Fruit fly (Drosophila melanogaster): ENCODE measurements around the gene Apc2.

Gene Apc2

DNA sequence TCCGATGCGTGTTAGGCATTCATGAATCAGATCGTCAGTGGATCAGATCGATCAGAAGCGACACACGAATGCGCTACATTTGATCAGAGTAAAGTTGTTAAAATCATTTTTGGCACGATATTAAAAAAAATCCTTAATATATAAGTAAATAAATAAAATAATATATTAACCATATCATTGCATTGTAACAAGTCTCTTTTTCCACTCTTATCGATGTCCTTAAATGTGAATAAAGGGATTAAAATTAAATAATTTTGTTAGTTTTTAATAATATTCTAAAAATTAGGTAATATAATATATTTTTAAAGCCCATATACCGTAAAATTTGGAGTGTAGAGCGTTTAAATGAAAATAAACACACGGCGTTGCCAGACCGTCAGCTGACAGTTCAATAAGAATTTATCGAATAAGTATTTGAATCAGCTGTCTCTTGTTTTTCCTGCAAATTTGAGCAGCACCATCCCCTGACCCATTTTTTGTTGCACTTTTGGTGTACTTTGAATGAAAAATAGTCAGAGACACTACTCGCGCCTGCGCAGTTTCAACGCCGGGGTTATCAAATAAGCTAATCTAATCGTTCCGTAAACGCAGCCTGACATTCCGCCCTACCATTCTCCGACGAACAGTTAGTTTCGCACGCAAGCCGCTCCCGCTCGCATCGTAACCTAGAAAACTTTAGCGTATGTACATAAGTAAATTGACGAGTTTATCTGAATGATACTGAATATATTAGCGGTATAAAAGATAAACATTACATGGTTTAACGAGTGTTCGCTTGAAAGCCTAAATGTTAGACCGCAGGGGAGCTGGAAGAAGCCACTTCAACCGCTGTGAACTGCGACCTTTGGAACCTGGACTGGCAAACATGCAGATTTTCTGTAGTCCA, 11.6 kb upstream of the Apc2 start, which contains the start of the genes p38a and CG6178 (continued):
- TF ChIP-seq CG9876 (GFP tag; optimal IDR thresholded peaks at IDR 0.05) (peak; percentile 13), CG7372 (GFP tag; IDR thresholded peaks at IDR 0.05) (peak; percentile 96), CG4707 (GFP tag; optimal IDR thresholded peaks at IDR 0.05) (peak; percentile 75), CG6791 (GFP tag; IDR thresholded peaks at IDR 0.05; ENCODE audit: partially characterized antibody) (0 out of 3 replicates have a peak, but pooled peaks have one; percentile 51), CG8281 (tag; optimal IDR thresholded peaks at IDR 0.05) (peak; percentile 88), E2f2 (GFP tag; IDR thresholded peaks at IDR 0.05) (peak; percentile 82), CG17568 (GFP tag; optimal IDR thresholded peaks at IDR 0.05) (peak; percentile 81), Mrtf (GFP tag; IDR thresholded peaks at IDR 0.05) (peak; percentile 95), Sry-δ (GFP tag; optimal IDR thresholded peaks at IDR 0.05) (peak; percentile 46), Usf (GFP tag; optimal IDR thresholded peaks at IDR 0.05) (peak; percentile 97), CG32767 (GFP tag; IDR thresholded peaks at IDR 0.05) (peak; percentile 98), CG14860 (GFP tag; IDR thresholded peaks at IDR 0.05; ENCODE audit: partially characterized antibody) (no peak), crc (GFP tag; optimal IDR thresholded peaks at IDR 0.05) (no peak), dan (GFP tag; IDR thresholded peaks at IDR 0.05) (0 out of 2 replicates have a peak, but pooled peaks have one; percentile 29), Sox100B (GFP tag; optimal IDR thresholded peaks at IDR 0.05) (peak; percentile 99), hkb (optimal IDR thresholded peaks at IDR 0.05) (no peak), hkb (GFP tag; IDR thresholded peaks at IDR 0.05) (peak; percentile 97), Sry-β (GFP tag; optimal IDR thresholded peaks at IDR 0.05) (peak; percentile 54), TFAM (GFP tag; optimal IDR thresholded peaks at IDR 0.05) (no peak), CG7928 (GFP tag; optimal IDR thresholded peaks at IDR 0.05) (peak; percentile 74), bowl (GFP tag; IDR thresholded peaks at IDR 0.05) (peak; percentile 90), Adf1 (GFP tag; IDR thresholded peaks at IDR 0.05) (peak; percentile 81), ewg (GFP tag; optimal IDR thresholded peaks at IDR 0.05) (peak; percentile 92), unpg (GFP tag; optimal IDR thresholded peaks at IDR 0.05) (peak; percentile 96), CG9437 (GFP tag; optimal IDR thresholded peaks at IDR 0.05) (peak; percentile 96), cg (GFP tag; optimal IDR thresholded peaks at IDR 0.05) (no peak), CG18619 (GFP tag; optimal IDR thresholded peaks at IDR 0.05) (peak; percentile 97), Atf3 (GFP tag; optimal IDR thresholded peaks at IDR 0.05) (peak; percentile 26), Mes4 (GFP tag; optimal IDR thresholded peaks at IDR 0.05) (peak; percentile 21), Ssrp (tag; optimal IDR thresholded peaks at IDR 0.05) (peak; percentile 99), klu (GFP tag; IDR thresholded peaks at IDR 0.05) (peak; percentile 96), hth (optimal IDR thresholded peaks at IDR 0.05) (no peak), onecut (GFP tag; IDR thresholded peaks at IDR 0.05) (peak; percentile 81), sr (GFP tag; IDR thresholded peaks at IDR 0.05) (peak; percentile 68; the same call in 2 of the 3 replicates), CG13123 (GFP tag; optimal IDR thresholded peaks at IDR 0.05) (peak; percentile 80), CG2120 (GFP tag; optimal IDR thresholded peaks at IDR 0.05) (peak; percentile 90), crp (GFP tag; optimal IDR thresholded peaks at IDR 0.05) (peak; percentile 39 to 89), Max (GFP tag; optimal IDR thresholded peaks at IDR 0.05) (peak; percentile 85), CG7271 (tag; optimal IDR thresholded peaks at IDR 0.05) (peak; percentile 52), Doc2 (GFP tag; IDR thresholded peaks at IDR 0.05) (peak; percentile 89), tgo (GFP tag; IDR thresholded peaks at IDR 0.05) (peak; percentile 98), CG17612 (GFP tag; IDR thresholded peaks at IDR 0.05) (peak; percentile 91), CG2199 (GFP tag; IDR thresholded peaks at IDR 0.05) (peak; percentile 92), emc (GFP tag; optimal IDR thresholded peaks at IDR 0.05) (peak; percentile 49), CG13624 (GFP tag; optimal IDR thresholded peaks at IDR 0.05) (peak; percentile 56), CG42726 (GFP tag; IDR thresholded peaks at IDR 0.05; ENCODE audit: partially characterized antibody) (no peak), CG3065 (GFP tag; optimal IDR thresholded peaks at IDR 0.05) (peak; percentile 77), Optix (GFP tag; IDR thresholded peaks at IDR 0.05) (peak; percentile 90), CG9797 (GFP tag; optimal IDR thresholded peaks at IDR 0.05) (peak; percentile 7)

All from whole organism, embryonic.